Fruit fly (Drosophila melanogaster) whole organism, embryonic: ENCODE results near the gene cort.

Experiments
- CG10267 ChIP-seq: fragments of 200-800 bp; sonication (Bioruptor generic); optimal IDR thresholded peaks from 2 replicates; lab custom pipeline; 2018; ENCODE audit warnings: missing biosample characterization, mild to moderate bottlenecking, missing genetic modification characterization, moderate library complexity
- CG11247 ChIP-seq: fragments of 200-800 bp; sonication (Bioruptor generic); IDR thresholded peaks from 2 replicates; pipeline ENCODE4 v1.3.6; 2022; ENCODE audit warnings: missing biosample characterization, missing genetic modification characterization
- CG13624 ChIP-seq: fragments of 200-800 bp; sonication (Bioruptor generic); optimal IDR thresholded peaks from 2 replicates; lab custom pipeline; 2016; ENCODE audit warnings: missing biosample characterization, missing genetic modification characterization
- CG14710 ChIP-seq: fragments of 200-800 bp; sonication (Bioruptor generic); optimal IDR thresholded peaks from 3 replicates; lab custom pipeline; 2019; ENCODE audit warnings: missing biosample characterization, mild to moderate bottlenecking, missing genetic modification characterization, moderate library complexity
- CG14860 ChIP-seq: fragments of 200-800 bp; sonication (Bioruptor generic); IDR thresholded peaks from 3 replicates; pipeline ENCODE4 v1.3.6; 2022; ENCODE audit warnings: missing biosample characterization, missing genetic modification characterization; ENCODE audit not compliant: partially characterized antibody
- CG15479 ChIP-seq: fragments of 200-800 bp; sonication (Bioruptor generic); optimal IDR thresholded peaks from 3 replicates; lab custom pipeline; 2019; ENCODE audit warnings: missing biosample characterization, mild to moderate bottlenecking, missing genetic modification characterization, moderate library complexity
- CG15514 ChIP-seq: fragments of 200-800 bp; sonication (Bioruptor generic); optimal IDR thresholded peaks from 3 replicates; lab custom pipeline; 2017; ENCODE audit warnings: missing biosample characterization, missing genetic modification characterization, mild to moderate bottlenecking, moderate library complexity, missing genetic modification reagents
- CG16779 ChIP-seq: fragments of 200-800 bp; sonication (Bioruptor generic); IDR thresholded peaks from 2 replicates; pipeline ENCODE4 v1.3.6; 2022; ENCODE audit warnings: missing biosample characterization, missing genetic modification characterization
- CG17612 ChIP-seq: fragments of 200-800 bp; sonication (Bioruptor generic); IDR thresholded peaks from 2 replicates; pipeline ENCODE4 v1.3.6; 2022; ENCODE audit warnings: missing biosample characterization, missing genetic modification characterization
- CG17802 ChIP-seq: fragments of 200-800 bp; sonication (Bioruptor generic); optimal IDR thresholded peaks from 2 replicates; lab custom pipeline; 2018; ENCODE audit warnings: missing biosample characterization, mild to moderate bottlenecking, missing genetic modification characterization, moderate library complexity
- CG2199 ChIP-seq: fragments of 200-800 bp; sonication (Bioruptor generic); IDR thresholded peaks from 3 replicates; pipeline ENCODE4 v1.3.6; 2022; ENCODE audit warnings: missing biosample characterization, missing genetic modification characterization
- CG3847 ChIP-seq: fragments of 200-800 bp; sonication (Bioruptor generic); IDR thresholded peaks from 2 replicates; pipeline ENCODE4 v1.3.6; 2022; ENCODE audit warnings: missing biosample characterization, missing genetic modification characterization
- CG4617 ChIP-seq: fragments of 200-800 bp; sonication (Bioruptor generic); optimal IDR thresholded peaks from 3 replicates; lab custom pipeline; 2016; ENCODE audit warnings: missing biosample characterization, missing genetic modification characterization, borderline replicate concordance
- CG4820 ChIP-seq: fragments of 200-800 bp; sonication (Bioruptor generic); optimal IDR thresholded peaks from 3 replicates; lab custom pipeline; 2016; ENCODE audit warnings: missing biosample characterization, missing genetic modification characterization
- CG4854 ChIP-seq: fragments of 200-800 bp; sonication (Bioruptor generic); optimal IDR thresholded peaks from 2 replicates; lab custom pipeline; 2016; ENCODE audit warnings: missing biosample characterization, missing genetic modification characterization, inconsistent platforms
- CG6854 ChIP-seq: fragments of 200-800 bp; sonication (Bioruptor generic); optimal IDR thresholded peaks from 3 replicates; lab custom pipeline; 2017; ENCODE audit warnings: missing biosample characterization, mild to moderate bottlenecking, missing genetic modification characterization
- CG7987 ChIP-seq: fragments of 200-800 bp; sonication (Bioruptor generic); optimal IDR thresholded peaks from 2 replicates; lab custom pipeline; 2018; ENCODE audit warnings: missing biosample characterization, mild to moderate bottlenecking, missing genetic modification characterization, moderate library complexity
- CG8388 ChIP-seq: fragments of 200-800 bp; sonication (Bioruptor generic); optimal IDR thresholded peaks from 2 replicates; lab custom pipeline; 2019; ENCODE audit warnings: missing biosample characterization, mild to moderate bottlenecking, missing genetic modification characterization, moderate library complexity
- CG9797 ChIP-seq: fragments of 200-800 bp; sonication (Bioruptor generic); optimal IDR thresholded peaks from 3 replicates; lab custom pipeline; 2018; ENCODE audit warnings: missing biosample characterization, mild to moderate bottlenecking, missing genetic modification characterization
- D ChIP-seq, 2 experiments: fragments of 200-800 bp in 1 of 2; fragments of >200 bp in 1 of 2; sonication (Bioruptor generic) in 1 of 2; optimal IDR thresholded peaks; 2 replicates in 1 of 2; 3 replicates in 1 of 2; lab custom pipeline; 2017; ENCODE audit warnings: mild to moderate bottlenecking in 1 of 2, missing biosample characterization in 1 of 2, missing genetic modification characterization in 1 of 2, missing genetic modification reagents in 1 of 2
- Doc2 ChIP-seq: fragments of 200-800 bp; sonication (Bioruptor generic); IDR thresholded peaks from 2 replicates; pipeline ENCODE4 v1.3.6; 2022; ENCODE audit warnings: missing biosample characterization, missing genetic modification characterization
- Dp ChIP-seq: fragments of 200-800 bp; sonication (Bioruptor generic); optimal IDR thresholded peaks from 2 replicates; lab custom pipeline; 2018; ENCODE audit warnings: missing biosample characterization, mild to moderate bottlenecking, missing genetic modification characterization, moderate library complexity
- Mes4 ChIP-seq: fragments of 200-800 bp; sonication (Bioruptor generic); optimal IDR thresholded peaks from 2 replicates; lab custom pipeline; 2016; ENCODE audit warnings: missing biosample characterization, missing genetic modification characterization
- NFAT ChIP-seq: fragments of 200-800 bp; sonication (Bioruptor generic); IDR thresholded peaks from 2 replicates; pipeline ENCODE4 v1.3.6; 2022; ENCODE audit warnings: missing biosample characterization, missing genetic modification characterization
- Opbp ChIP-seq: fragments of 200-800 bp; sonication (Bioruptor generic); IDR thresholded peaks from 3 replicates; pipeline ENCODE4 v1.3.6; 2022; ENCODE audit warnings: missing biosample characterization, missing genetic modification characterization; ENCODE audit not compliant: partially characterized antibody
- Spps ChIP-seq: fragments of 200-800 bp; sonication (Bioruptor generic); optimal IDR thresholded peaks from 2 replicates; lab custom pipeline; 2018; ENCODE audit warnings: missing biosample characterization, mild to moderate bottlenecking, missing genetic modification characterization
- TFAM ChIP-seq: fragments of 200-800 bp; sonication (Bioruptor generic); optimal IDR thresholded peaks from 2 replicates; lab custom pipeline; 2017; ENCODE audit warnings: missing biosample characterization, missing genetic modification characterization, inconsistent platforms
- ac ChIP-seq: fragments of 200-800 bp; sonication (Bioruptor generic); optimal IDR thresholded peaks from 3 replicates; lab custom pipeline; 2017; ENCODE audit warnings: missing biosample characterization, mild to moderate bottlenecking, missing genetic modification characterization
- bbx ChIP-seq: fragments of 200-800 bp; sonication (Bioruptor generic); IDR thresholded peaks from 2 replicates; pipeline ENCODE4 v1.3.6; 2022; ENCODE audit warnings: missing biosample characterization, missing genetic modification characterization; ENCODE audit not compliant: partially characterized antibody
- bsh ChIP-seq, 2 experiments: fragments of 200-800 bp; sonication (Bioruptor generic); optimal IDR thresholded peaks; 2 replicates each; lab custom pipeline; 2017 to 2018; ENCODE audit warnings: mild to moderate bottlenecking in 2 of 2, missing biosample characterization in 2 of 2, missing genetic modification characterization in 2 of 2, moderate library complexity in 1 of 2
- chif ChIP-seq, 2 experiments: fragments of 200-800 bp; sonication (Bioruptor generic); optimal IDR thresholded peaks; 3 replicates each; lab custom pipeline; 2016; ENCODE audit warnings: missing biosample characterization in 2 of 2, missing genetic modification characterization in 2 of 2
- crp ChIP-seq, 2 experiments: fragments of 200-800 bp; sonication (Bioruptor generic); optimal IDR thresholded peaks; 2 replicates in 1 of 2; 3 replicates in 1 of 2; lab custom pipeline; 2017; ENCODE audit warnings: missing biosample characterization in 2 of 2, missing genetic modification characterization in 2 of 2, mild to moderate bottlenecking in 1 of 2, moderate library complexity in 1 of 2
- dysf ChIP-seq: fragments of 200-800 bp; sonication (Bioruptor generic); IDR thresholded peaks from 3 replicates; pipeline ENCODE4 v1.3.6; 2022; ENCODE audit warnings: missing biosample characterization, missing genetic modification characterization
- gt ChIP-seq: fragments of 200-800 bp; sonication (Bioruptor generic); IDR thresholded peaks from 2 replicates; pipeline ENCODE4 v1.3.6; 2022; ENCODE audit warnings: missing biosample characterization, missing genetic modification characterization
- insv ChIP-seq, 2 experiments: fragments of 200-800 bp; sonication (Bioruptor generic); optimal IDR thresholded peaks; 3 replicates each; lab custom pipeline; 2016 to 2018; ENCODE audit warnings: missing biosample characterization in 2 of 2, missing genetic modification characterization in 2 of 2
- knrl ChIP-seq: fragments of 200-800 bp; sonication (Bioruptor generic); IDR thresholded peaks from 3 replicates; pipeline ENCODE4 v1.3.6; 2022; ENCODE audit warnings: missing biosample characterization, missing genetic modification characterization; ENCODE audit not compliant: partially characterized antibody
- maf-S ChIP-seq: fragments of 200-800 bp; sonication (Bioruptor generic); optimal IDR thresholded peaks from 2 replicates; lab custom pipeline; 2016; ENCODE audit warnings: missing biosample characterization, missing genetic modification characterization
- mirr ChIP-seq: fragments of 200-800 bp; sonication (Bioruptor generic); optimal IDR thresholded peaks from 3 replicates; lab custom pipeline; 2018; ENCODE audit warnings: missing biosample characterization, mild to moderate bottlenecking, missing genetic modification characterization
- nom ChIP-seq: fragments of 200-800 bp; sonication (Bioruptor generic); optimal IDR thresholded peaks from 2 replicates; lab custom pipeline; 2017; ENCODE audit warnings: missing biosample characterization, missing genetic modification characterization, mild to moderate bottlenecking, moderate library complexity, missing genetic modification reagents
- onecut ChIP-seq: fragments of 200-800 bp; sonication (Bioruptor generic); IDR thresholded peaks from 2 replicates; pipeline ENCODE4 v1.3.6; 2022; ENCODE audit warnings: missing biosample characterization, missing genetic modification characterization
- shn ChIP-seq: fragments of 200-800 bp; sonication (Bioruptor generic); optimal IDR thresholded peaks from 3 replicates; lab custom pipeline; 2016; ENCODE audit warnings: missing biosample characterization, missing genetic modification characterization
- slbo ChIP-seq: fragments of 200-800 bp; sonication (Bioruptor generic); IDR thresholded peaks from 2 replicates; pipeline ENCODE4 v1.3.6; 2022; ENCODE audit warnings: missing biosample characterization, missing genetic modification characterization
- tgo ChIP-seq: fragments of 200-800 bp; sonication (Bioruptor generic); IDR thresholded peaks from 3 replicates; pipeline ENCODE4 v1.3.6; 2022; ENCODE audit warnings: missing biosample characterization, missing genetic modification characterization
- tna ChIP-seq: fragments of 200-800 bp; sonication (Bioruptor generic); IDR thresholded peaks from 2 replicates; pipeline ENCODE4 v1.3.6; 2022; ENCODE audit warnings: missing biosample characterization, missing genetic modification characterization; ENCODE audit not compliant: partially characterized antibody
- tx ChIP-seq: fragments of 200-800 bp; sonication (Bioruptor generic); optimal IDR thresholded peaks from 2 replicates; lab custom pipeline; 2016; ENCODE audit warnings: missing biosample characterization, missing genetic modification characterization
- unc-4 ChIP-seq: fragments of 200-800 bp; sonication (Bioruptor generic); IDR thresholded peaks from 2 replicates; pipeline ENCODE4 v1.3.6; 2022; ENCODE audit warnings: missing biosample characterization, missing genetic modification characterization; ENCODE audit not compliant: partially characterized antibody
- vnd ChIP-seq: fragments of 200-800 bp; sonication (Bioruptor generic); IDR thresholded peaks from 3 replicates; pipeline ENCODE4 v1.3.6; 2022; ENCODE audit warnings: missing biosample characterization, missing genetic modification characterization; ENCODE audit not compliant: partially characterized antibody
- vvl ChIP-seq: fragments of 200-800 bp; sonication (Bioruptor generic); IDR thresholded peaks from 2 replicates; pipeline ENCODE4 v1.3.6; 2022; ENCODE audit warnings: missing biosample characterization, missing genetic modification characterization
- zen2 ChIP-seq: fragments of 200-800 bp; sonication (Bioruptor generic); IDR thresholded peaks from 3 replicates; pipeline ENCODE4 v1.3.6; 2022; ENCODE audit warnings: missing biosample characterization, missing genetic modification characterization; ENCODE audit not compliant: partially characterized antibody

The cort gene

DNA sequence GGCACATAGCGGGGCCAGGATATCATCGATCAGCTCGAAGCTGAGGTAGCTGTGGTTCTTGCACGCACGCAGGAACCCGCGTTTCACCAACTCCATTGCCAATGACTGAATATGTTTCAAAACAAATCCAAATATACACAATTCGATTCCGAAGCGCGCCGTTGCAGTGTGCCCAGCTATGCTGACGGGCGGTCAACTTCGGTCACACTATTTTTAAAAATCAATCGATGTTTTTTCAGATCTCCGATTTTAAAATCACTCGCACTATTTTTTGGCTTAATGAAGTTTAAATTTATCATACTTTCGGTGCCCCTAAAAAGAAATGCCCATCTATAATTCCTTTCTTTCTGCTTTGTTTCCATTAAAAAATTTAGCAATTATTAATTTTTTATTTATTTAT, 1.0 kb upstream of the cort start, which contains the start of gene Nse1 (continued):
- TF ChIP-seq CG15479 (GFP tag; lab: Kevin White, UChicago) (no peak), ac (no peak), crp (GFP tag; optimal IDR thresholded peaks at IDR 0.05; lab: Kevin White, UChicago) (peak in 1 of 2 experiments; percentile 1), Opbp (peak; percentile 79; the same call in 2 of the 3 replicates), bbx (GFP tag; lab: Robert Waterston, UW) (peak; percentile 79), CG17612 (no peak), vvl (GFP tag; lab: Robert Waterston, UW) (peak; percentile 9; the same call in 1 of the 2 replicates), mirr (GFP tag; lab: Kevin White, UChicago) (no peak), CG4854 (GFP tag; lab: Kevin White, UChicago) (no peak), Doc2 (GFP tag; lab: Robert Waterston, UW) (no peak), onecut (GFP tag; lab: Robert Waterston, UW) (peak; percentile 52), vnd (GFP tag; lab: Robert Waterston, UW) (peak; percentile 50; the same call in 1 of the 3 replicates), zen2 (peak; percentile 52; the same call in 2 of the 3 replicates), CG16779 (GFP tag; lab: Robert Waterston, UW) (no peak), tgo (GFP tag; lab: Robert Waterston, UW) (no peak), knrl (GFP tag; lab: Robert Waterston, UW) (peak; percentile 74), shn (GFP tag; lab: Kevin White, UChicago) (no peak), CG11247 (no peak), CG10267 (tag; lab: Kevin White, UChicago) (peak; percentile 32), CG4820 (GFP tag; lab: Kevin White, UChicago) (no peak), Spps (tag; lab: Kevin White, UChicago) (no peak), maf-S (GFP tag; lab: Kevin White, UChicago) (no peak), Mes4 (no peak), chif (GFP tag; optimal IDR thresholded peaks at IDR 0.05; lab: Kevin White, UChicago) (no peak), CG17802 (tag; lab: Kevin White, UChicago) (no peak), CG7987 (no peak), CG15514 (peak; percentile 42), CG9797 (GFP tag; lab: Kevin White, UChicago) (peak; percentile 81), NFAT (GFP tag; lab: Robert Waterston, UW) (no peak), unc-4 (GFP tag; lab: Robert Waterston, UW) (peak; percentile 77), slbo (GFP tag; lab: Robert Waterston, UW) (no peak), bsh (GFP tag; optimal IDR thresholded peaks at IDR 0.05; lab: Kevin White, UChicago) (no peak), Dp (peak; percentile 94), CG4617 (peak; percentile 9), CG14860 (GFP tag; lab: Robert Waterston, UW) (peak; percentile 17; the same call in 1 of the 3 replicates), nom (GFP tag; lab: Kevin White, UChicago) (no peak), CG13624 (no peak), gt (GFP tag; lab: Robert Waterston, UW) (no peak), TFAM (GFP tag; lab: Kevin White, UChicago) (no peak), CG8388 (GFP tag; lab: Kevin White, UChicago) (no peak), D (optimal IDR thresholded peaks at IDR 0.05; lab: Kevin White, UChicago) (peak; percentile 11), D (GFP tag; optimal IDR thresholded peaks at IDR 0.05; lab: Kevin White, UChicago) (no peak), CG3847 (GFP tag; lab: Robert Waterston, UW) (peak; percentile 92), CG14710 (tag; lab: Kevin White, UChicago) (peak; percentile 38), dysf (GFP tag; lab: Robert Waterston, UW) (no peak), tna (GFP tag; lab: Robert Waterston, UW) (peak; percentile 72), CG2199 (GFP tag; lab: Robert Waterston, UW) (no peak), tx (no peak), CG6854 (GFP tag; lab: Kevin White, UChicago) (no peak), insv (GFP tag; optimal IDR thresholded peaks at IDR 0.05; lab: Kevin White, UChicago) (no peak)
